Worm (Caenorhabditis elegans) whole organism, L4/young adult: ENCODE results near the gene T21H3.1.

Source experiments
- W03F9.2 ChIP-seq: fragments of 150-350 bp; optimal IDR thresholded peaks from 2 replicates; lab custom pipeline; 2014; ENCODE audit warnings: missing biosample characterization, missing genetic modification characterization
- dao-5 ChIP-seq: sonication (generic microtip); optimal IDR thresholded peaks from 2 replicates; lab custom pipeline; 2016; ENCODE audit warnings: missing genotype, missing genetic modification characterization, moderate library complexity, missing compliant biosample characterization
- him-1 ChIP-seq: sonication (generic microtip); optimal IDR thresholded peaks from 2 replicates; lab custom pipeline; 2016; ENCODE audit warnings: missing genotype, missing genetic modification reagents, missing genetic modification characterization, missing compliant biosample characterization

The T21H3.1 gene

ce11 chrV:1207589-1207988, 31.1 kb downstream of the T21H3.1 start, which contains the start of gene Y50D4A.1:
Gene Y50D4A.1 (plus strand): TSS chrV:1207889.
- no peak for TF ChIP-seq dao-5 (tag; lab: Kevin White, UChicago)
- TF ChIP-seq W03F9.2 (tag; lab: Kevin White, UChicago) = no peak
- TF ChIP-seq him-1 (tag; lab: Kevin White, UChicago) = no peak

DNA sequence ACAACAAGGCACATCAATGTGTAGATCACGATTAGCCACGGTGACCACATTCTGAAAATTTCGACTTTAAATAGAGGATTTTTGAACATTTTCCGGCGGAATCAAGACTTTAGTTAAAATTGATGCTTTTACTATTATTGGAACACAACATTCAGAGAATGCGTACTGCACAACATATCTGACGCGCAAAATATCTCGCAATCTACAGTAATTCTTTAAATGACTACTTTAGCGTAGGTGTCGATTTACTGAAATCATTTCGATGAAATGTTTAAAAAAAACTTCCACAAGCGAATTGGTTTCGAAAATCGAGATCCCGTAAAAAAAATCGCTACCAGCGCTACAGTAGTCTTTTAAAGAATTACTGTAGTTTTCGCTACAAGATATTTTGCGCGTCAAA, 44.0 kb downstream of the T21H3.1 start, which contains the start of gene Y50D4A.10:
TSS of gene Y50D4A.10 (minus strand) at position 57 of the 400 bp plus-strand sequence.
- no peak for TF ChIP-seq him-1 (tag; lab: Kevin White, UChicago)
- no peak for TF ChIP-seq W03F9.2 (tag; lab: Kevin White, UChicago)
- TF ChIP-seq dao-5 (tag; lab: Kevin White, UChicago) = no peak

DNA sequence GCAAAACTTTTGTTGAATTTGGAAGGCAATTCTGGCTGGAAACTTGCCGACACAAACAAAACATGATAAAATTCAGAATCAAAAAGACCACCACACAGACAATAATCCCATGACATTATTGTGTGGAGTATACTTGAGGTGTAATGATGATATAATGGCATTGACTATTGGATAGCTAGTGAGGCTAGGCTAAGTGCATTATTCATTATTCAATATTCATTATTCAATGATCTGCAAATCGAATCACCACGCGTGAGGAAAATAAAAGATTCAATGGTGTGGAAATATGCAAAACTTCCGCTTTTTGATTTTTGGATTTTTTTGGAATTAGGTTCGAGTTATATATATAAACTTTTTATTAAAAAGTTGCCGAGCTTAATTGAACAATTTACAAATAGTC, 47.0 kb downstream of the T21H3.1 start:
- TF ChIP-seq dao-5 (tag; lab: Kevin White, UChicago) (no peak), W03F9.2 (tag; lab: Kevin White, UChicago) (no peak), him-1 (tag; lab: Kevin White, UChicago) (no peak)

ce11 chrV:1226239-1226638, 49.7 kb downstream of the T21H3.1 start:
- TF ChIP-seq W03F9.2 (tag; lab: Kevin White, UChicago) = no peak
- TF ChIP-seq dao-5 (tag; lab: Kevin White, UChicago) = no peak
- no peak for TF ChIP-seq him-1 (tag; lab: Kevin White, UChicago)

DNA sequence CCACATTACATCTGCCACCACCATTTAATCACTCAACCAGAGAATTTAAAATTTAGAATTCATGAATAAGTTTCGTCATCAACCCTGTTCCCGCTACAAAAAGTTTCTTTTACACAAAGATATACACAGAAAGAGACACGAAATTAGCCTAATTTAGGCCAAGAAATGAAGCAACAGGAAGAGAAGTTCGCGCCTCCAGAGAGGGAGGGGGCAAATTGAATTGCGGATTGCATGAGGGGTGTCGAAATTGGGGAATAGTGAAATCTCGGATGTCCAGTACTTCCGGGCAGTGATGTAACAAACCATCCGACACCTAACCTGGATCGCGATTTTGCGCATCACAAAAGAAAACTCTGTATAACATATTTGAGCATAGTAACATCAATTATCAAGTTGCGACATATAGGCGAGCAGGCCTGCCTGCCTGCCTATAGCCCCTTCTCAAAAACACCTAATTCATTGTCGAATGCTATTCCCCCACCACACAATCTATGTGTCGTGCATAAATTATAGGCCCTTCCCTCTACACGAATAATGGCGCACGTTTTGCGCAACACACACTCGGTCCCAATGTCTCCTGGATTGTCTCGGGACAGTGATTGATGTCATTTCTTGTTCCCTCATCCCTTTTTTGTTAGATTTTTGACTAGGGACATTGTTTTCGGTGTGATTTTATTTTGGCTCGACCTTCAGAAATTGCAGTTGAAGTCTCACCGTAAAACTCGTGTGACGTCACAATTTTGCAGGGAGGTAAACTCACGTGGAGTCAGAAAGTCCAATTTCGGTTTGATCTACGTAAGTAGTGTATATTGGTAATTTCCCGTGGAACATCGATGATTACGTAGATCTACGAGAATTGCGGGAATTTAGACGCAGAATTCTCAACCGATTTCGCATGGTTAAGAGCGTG, 51.5 kb downstream of the T21H3.1 start:
- TF ChIP-seq W03F9.2 (tag; lab: Kevin White, UChicago) (no peak), dao-5 (tag; lab: Kevin White, UChicago) (no peak), him-1 (tag; lab: Kevin White, UChicago) (no peak)
